Fruit fly (Drosophila melanogaster) whole organism, embryonic: ENCODE results near the gene Atx-1.

ENCODE experiments used
- Abd-B ChIP-seq: fragments of 200-800 bp; sonication (Bioruptor generic); optimal IDR thresholded peaks from 2 replicates; lab custom pipeline; 2018; ENCODE audit warnings: missing biosample characterization, mild to moderate bottlenecking, missing genetic modification characterization, moderate library complexity
- Atf6 ChIP-seq: fragments of 200-800 bp; sonication (Bioruptor generic); IDR thresholded peaks from 2 replicates; pipeline ENCODE4 v1.3.6; 2022; ENCODE audit warnings: missing biosample characterization, missing genetic modification characterization
- CG12769 ChIP-seq: fragments of 200-800 bp; sonication (Bioruptor generic); optimal IDR thresholded peaks from 2 replicates; lab custom pipeline; 2019; ENCODE audit warnings: missing biosample characterization, mild to moderate bottlenecking, missing genetic modification characterization, moderate library complexity
- CG12942 ChIP-seq: fragments of 200-800 bp; sonication (Bioruptor generic); optimal IDR thresholded peaks from 3 replicates; lab custom pipeline; 2016; ENCODE audit warnings: missing biosample characterization, missing genetic modification characterization
- CG1529 ChIP-seq: fragments of 200-800 bp; sonication (Bioruptor generic); optimal IDR thresholded peaks from 3 replicates; lab custom pipeline; 2018; ENCODE audit warnings: missing biosample characterization, missing genetic modification characterization
- CG1792 ChIP-seq: fragments of 200-800 bp; sonication (Bioruptor generic); optimal IDR thresholded peaks from 2 replicates; lab custom pipeline; 2016; ENCODE audit warnings: missing biosample characterization, missing genetic modification characterization
- CG18599 ChIP-seq: fragments of 200-800 bp; sonication (Bioruptor generic); optimal IDR thresholded peaks from 3 replicates; lab custom pipeline; 2017; ENCODE audit warnings: missing biosample characterization, missing genetic modification characterization, mild to moderate bottlenecking, moderate library complexity, missing genetic modification reagents
- CG2199 ChIP-seq: fragments of 200-800 bp; sonication (Bioruptor generic); IDR thresholded peaks from 3 replicates; pipeline ENCODE4 v1.3.6; 2022; ENCODE audit warnings: missing biosample characterization, missing genetic modification characterization
- CG2875 ChIP-seq: fragments of 200-800 bp; sonication (Bioruptor generic); optimal IDR thresholded peaks from 2 replicates; lab custom pipeline; 2017; ENCODE audit warnings: missing biosample characterization, mild to moderate bottlenecking, missing genetic modification characterization, missing genetic modification reagents
- CG6765 ChIP-seq: fragments of 200-800 bp; sonication (Bioruptor generic); optimal IDR thresholded peaks from 3 replicates; lab custom pipeline; 2017; ENCODE audit warnings: missing biosample characterization, mild to moderate bottlenecking, missing genetic modification characterization
- CG7372 ChIP-seq: fragments of 200-800 bp; sonication (Bioruptor generic); IDR thresholded peaks from 2 replicates; pipeline ENCODE4 v1.3.6; 2022; ENCODE audit warnings: missing biosample characterization, missing genetic modification characterization
- CG8089 ChIP-seq: fragments of 200-800 bp; sonication (Bioruptor generic); optimal IDR thresholded peaks from 3 replicates; lab custom pipeline; 2016; ENCODE audit warnings: missing biosample characterization, missing genetic modification characterization
- CG8924 ChIP-seq: fragments of 200-800 bp; optimal IDR thresholded peaks from 3 replicates; lab custom pipeline; 2019; ENCODE audit warnings: missing biosample characterization, mild to moderate bottlenecking, missing genetic modification characterization, moderate library complexity
- CG9609 ChIP-seq: fragments of 200-800 bp; sonication (Bioruptor generic); optimal IDR thresholded peaks from 3 replicates; lab custom pipeline; 2016; ENCODE audit warnings: missing biosample characterization, missing genetic modification characterization
- CG9817 ChIP-seq: fragments of 200-800 bp; sonication (Bioruptor generic); optimal IDR thresholded peaks from 2 replicates; lab custom pipeline; 2018; ENCODE audit warnings: missing biosample characterization, mild to moderate bottlenecking, missing genetic modification characterization, moderate library complexity
- Chrac-16 ChIP-seq: fragments of 200-800 bp; sonication (Bioruptor generic); optimal IDR thresholded peaks from 3 replicates; lab custom pipeline; 2016; ENCODE audit warnings: missing biosample characterization, missing genetic modification characterization
- CoRest ChIP-seq: fragments of 200-800 bp; sonication (Bioruptor generic); optimal IDR thresholded peaks from 3 replicates; lab custom pipeline; 2018; ENCODE audit warnings: missing biosample characterization, mild to moderate bottlenecking, missing genetic modification characterization, moderate library complexity
- CrebB ChIP-seq: fragments of 200-800 bp; sonication (Bioruptor generic); optimal IDR thresholded peaks from 3 replicates; lab custom pipeline; 2018; ENCODE audit warnings: missing biosample characterization, mild to moderate bottlenecking, missing genetic modification characterization
- D19A ChIP-seq: fragments of 200-800 bp; optimal IDR thresholded peaks from 3 replicates; lab custom pipeline; 2019; ENCODE audit warnings: missing biosample characterization, mild to moderate bottlenecking, missing genetic modification characterization, moderate library complexity
- Deaf1 ChIP-seq: fragments of 200-800 bp; optimal IDR thresholded peaks from 3 replicates; lab custom pipeline; 2019; ENCODE audit warnings: missing biosample characterization, mild to moderate bottlenecking, missing genetic modification characterization, moderate library complexity
- Dref ChIP-seq: fragments of 200-800 bp; sonication (Bioruptor generic); IDR thresholded peaks from 2 replicates; pipeline ENCODE4 v1.3.6; 2022; ENCODE audit warnings: missing biosample characterization, missing genetic modification characterization
- HmgZ ChIP-seq: fragments of 200-800 bp; sonication (Bioruptor generic); optimal IDR thresholded peaks from 2 replicates; lab custom pipeline; 2018; ENCODE audit warnings: missing biosample characterization, mild to moderate bottlenecking, missing genetic modification characterization
- Hr3 ChIP-seq: fragments of 200-800 bp; sonication (Bioruptor generic); optimal IDR thresholded peaks from 3 replicates; lab custom pipeline; 2016; ENCODE audit warnings: missing biosample characterization, missing genetic modification characterization
- Max ChIP-seq: fragments of 200-800 bp; sonication (Bioruptor generic); optimal IDR thresholded peaks from 2 replicates; lab custom pipeline; 2016; ENCODE audit warnings: missing biosample characterization, mild to moderate bottlenecking, missing genetic modification characterization
- Myb ChIP-seq: fragments of 200-800 bp; sonication (Bioruptor generic); optimal IDR thresholded peaks from 2 replicates; lab custom pipeline; 2016; ENCODE audit warnings: missing biosample characterization, missing genetic modification characterization
- NC2α ChIP-seq: fragments of 200-800 bp; sonication (Bioruptor generic); optimal IDR thresholded peaks from 2 replicates; lab custom pipeline; 2016; ENCODE audit warnings: missing biosample characterization, missing genetic modification characterization
- Oli ChIP-seq: fragments of 200-800 bp; sonication (Bioruptor generic); optimal IDR thresholded peaks from 2 replicates; lab custom pipeline; 2018; ENCODE audit warnings: missing biosample characterization, mild to moderate bottlenecking, missing genetic modification characterization, moderate library complexity
- Poxn ChIP-seq: fragments of 200-800 bp; sonication (Bioruptor generic); IDR thresholded peaks from 2 replicates; pipeline ENCODE4 v1.3.6; 2022; ENCODE audit warnings: missing biosample characterization, missing genetic modification characterization
- Trl ChIP-seq, 3 experiments: fragments of >200 bp in 2 of 3; fragments of 200-800 bp in 1 of 3; sonication (Bioruptor generic) in 1 of 3; optimal IDR thresholded peaks; 2 replicates in 1 of 3; 3 replicates in 2 of 3; lab custom pipeline; 2016 to 2017; ENCODE audit warnings: missing biosample characterization in 1 of 3, missing genetic modification characterization in 1 of 3
- bowl ChIP-seq: fragments of 200-800 bp; sonication (Bioruptor generic); IDR thresholded peaks from 2 replicates; pipeline ENCODE4 v1.3.6; 2022; ENCODE audit warnings: missing biosample characterization, missing genetic modification characterization
- br ChIP-seq: fragments of >200 bp; optimal IDR thresholded peaks from 2 replicates; lab custom pipeline; 2017
- btn ChIP-seq: fragments of 200-800 bp; sonication (Bioruptor generic); optimal IDR thresholded peaks from 2 replicates; lab custom pipeline; 2016; ENCODE audit warnings: missing biosample characterization, missing genetic modification characterization
- da ChIP-seq: fragments of 200-800 bp; sonication (Bioruptor generic); optimal IDR thresholded peaks from 2 replicates; lab custom pipeline; 2016; ENCODE audit warnings: missing biosample characterization, missing genetic modification characterization
- eve ChIP-seq, 2 experiments: fragments of >200 bp; optimal IDR thresholded peaks; 2 replicates each; lab custom pipeline; 2017; ENCODE audit warnings: missing biosample characterization in 2 of 2, missing genetic modification characterization in 2 of 2
- ewg ChIP-seq: fragments of 200-800 bp; sonication (Bioruptor generic); optimal IDR thresholded peaks from 3 replicates; lab custom pipeline; 2017; ENCODE audit warnings: mild to moderate bottlenecking, missing biosample characterization, missing genetic modification reagents, missing genetic modification characterization
- exex ChIP-seq: fragments of 200-800 bp; sonication (Bioruptor generic); optimal IDR thresholded peaks from 4 replicates; lab custom pipeline; 2018; ENCODE audit warnings: missing biosample characterization, mild to moderate bottlenecking, missing genetic modification characterization, moderate library complexity
- gsb-n ChIP-seq: fragments of 200-800 bp; sonication (Bioruptor generic); optimal IDR thresholded peaks from 3 replicates; lab custom pipeline; 2018; ENCODE audit warnings: missing biosample characterization, mild to moderate bottlenecking, missing genetic modification characterization
- kah ChIP-seq: fragments of 200-800 bp; sonication (Bioruptor generic); optimal IDR thresholded peaks from 2 replicates; lab custom pipeline; 2018; ENCODE audit warnings: missing biosample characterization, mild to moderate bottlenecking, missing genetic modification characterization
- lilli ChIP-seq: fragments of 200-800 bp; sonication (Bioruptor generic); optimal IDR thresholded peaks from 3 replicates; lab custom pipeline; 2016; ENCODE audit warnings: missing biosample characterization, missing genetic modification characterization
- luna ChIP-seq: fragments of 200-800 bp; sonication (Bioruptor generic); optimal IDR thresholded peaks from 2 replicates; lab custom pipeline; 2016; ENCODE audit warnings: missing biosample characterization, missing genetic modification characterization
- mirr ChIP-seq: fragments of 200-800 bp; sonication (Bioruptor generic); optimal IDR thresholded peaks from 3 replicates; lab custom pipeline; 2018; ENCODE audit warnings: missing biosample characterization, mild to moderate bottlenecking, missing genetic modification characterization
- pita ChIP-seq: fragments of 200-800 bp; sonication (Bioruptor generic); optimal IDR thresholded peaks from 2 replicates; lab custom pipeline; 2017; ENCODE audit warnings: missing biosample characterization, mild to moderate bottlenecking, missing genetic modification characterization
- prd ChIP-seq, 3 experiments: fragments of >200 bp in 2 of 3; fragments of 200-800 bp in 1 of 3; sonication (Bioruptor generic) in 1 of 3; optimal IDR thresholded peaks in 2 of 3; IDR thresholded peaks in 1 of 3; 2 replicates in 2 of 3; 3 replicates in 1 of 3; pipeline versions ENCODE4 v1.3.6 to Lab custom; 2017 to 2022; ENCODE audit warnings: missing biosample characterization in 1 of 3, missing genetic modification characterization in 1 of 3
- run ChIP-seq: fragments of 200-800 bp; sonication (Bioruptor generic); optimal IDR thresholded peaks from 3 replicates; lab custom pipeline; 2018; ENCODE audit warnings: missing biosample characterization, mild to moderate bottlenecking, missing genetic modification characterization
- sens ChIP-seq: fragments of 200-800 bp; sonication (Bioruptor generic); peaks from one replicate; lab custom pipeline; 2016; ENCODE audit warnings: missing biosample characterization, missing genetic modification characterization
- shn ChIP-seq: fragments of 200-800 bp; sonication (Bioruptor generic); optimal IDR thresholded peaks from 3 replicates; lab custom pipeline; 2016; ENCODE audit warnings: missing biosample characterization, missing genetic modification characterization
- sima ChIP-seq: fragments of 200-800 bp; sonication (Bioruptor generic); optimal IDR thresholded peaks from 2 replicates; lab custom pipeline; 2016; ENCODE audit warnings: missing biosample characterization, missing genetic modification characterization
- so ChIP-seq: fragments of 200-800 bp; sonication (Bioruptor generic); IDR thresholded peaks from 3 replicates; pipeline ENCODE4 v1.3.6; 2022; ENCODE audit warnings: missing biosample characterization, missing genetic modification characterization
- trem ChIP-seq: fragments of 200-800 bp; optimal IDR thresholded peaks from 3 replicates; lab custom pipeline; 2019; ENCODE audit warnings: missing biosample characterization, mild to moderate bottlenecking, missing genetic modification characterization, moderate library complexity
- ttk ChIP-seq: fragments of 200-800 bp; sonication (Bioruptor generic); IDR thresholded peaks from 2 replicates; pipeline ENCODE4 v2.1.2; 2022; ENCODE audit warnings: missing biosample characterization, missing genetic modification characterization

The Atx-1 gene

dm6 chrX:6863289-6863938 lies 40.4 kb downstream of the Atx-1 start, which contains the start of gene CG43736:
CG43736 (plus strand) TSS chrX:6863888.
- TF ChIP-seq CG12769, result peak; percentile 97
- peak; percentile 91 for TF ChIP-seq CG12942
- TF ChIP-seq CG2199 (GFP tag; lab: Robert Waterston, UW), result no peak
- peak; percentile 94 for TF ChIP-seq trem (tag; lab: Kevin White, UChicago)
- TF ChIP-seq D19A (tag; lab: Kevin White, UChicago), result peak; percentile 96
- peak; percentile 94 for TF ChIP-seq CG6765 (GFP tag; lab: Kevin White, UChicago)
- TF ChIP-seq Abd-B, result peak; percentile 96
- TF ChIP-seq prd (optimal IDR thresholded peaks at IDR 0.05; lab: Kevin White, UChicago), result no peak
- TF ChIP-seq prd (GFP tag; IDR thresholded peaks at IDR 0.05; lab: Robert Waterston, UW), result peak; percentile 88
- peak; percentile 92 for TF ChIP-seq CrebB
- peak; percentile 90 for TF ChIP-seq CG8089 (GFP tag; lab: Kevin White, UChicago)
- TF ChIP-seq NC2α (GFP tag; lab: Kevin White, UChicago), result peak; percentile 78
- TF ChIP-seq kah (GFP tag; lab: Kevin White, UChicago), result peak; percentile 93
- TF ChIP-seq Deaf1 (tag; lab: Kevin White, UChicago), result no peak
- TF ChIP-seq Dref (GFP tag; lab: Robert Waterston, UW), result no peak
- TF ChIP-seq br, result no peak
- TF ChIP-seq CG1529 (GFP tag; lab: Kevin White, UChicago), result peak; percentile 96
- peak; percentile 92 for TF ChIP-seq lilli (GFP tag; lab: Kevin White, UChicago)
- peak; percentile 86 for TF ChIP-seq CG1792 (GFP tag; lab: Kevin White, UChicago)
- peak; percentile 20 for TF ChIP-seq da (GFP tag; lab: Kevin White, UChicago)
- peak; percentile 95 for TF ChIP-seq HmgZ
- peak; percentile 92 for TF ChIP-seq CG9609 (GFP tag; lab: Kevin White, UChicago)
- peak; percentile 93 for TF ChIP-seq run (tag; lab: Kevin White, UChicago)
- peak; percentile 86 for TF ChIP-seq CG7372 (GFP tag; lab: Robert Waterston, UW)
- peak; percentile 79 for TF ChIP-seq exex (tag; lab: Kevin White, UChicago)
- TF ChIP-seq CoRest (tag; lab: Kevin White, UChicago), result peak; percentile 99
- TF ChIP-seq luna (GFP tag; lab: Kevin White, UChicago), result peak; percentile 83
- TF ChIP-seq pita, result no peak
- peak; percentile 82 for TF ChIP-seq mirr (GFP tag; lab: Kevin White, UChicago)
- peak; percentile 45 for TF ChIP-seq sima (GFP tag; lab: Kevin White, UChicago)
- TF ChIP-seq ewg (GFP tag; lab: Kevin White, UChicago), result peak; percentile 89
- peak; percentile 78 for TF ChIP-seq Myb (GFP tag; lab: Kevin White, UChicago)
- peak; percentile 89 for TF ChIP-seq gsb-n
- TF ChIP-seq Chrac-16 (GFP tag; lab: Kevin White, UChicago), result peak; percentile 91
- TF ChIP-seq Atf6 (GFP tag; lab: Robert Waterston, UW), result peak; percentile 91
- peak; percentile 97 for TF ChIP-seq Oli (tag; lab: Kevin White, UChicago)
- peak; percentile 94 for TF ChIP-seq Hr3 (GFP tag; lab: Kevin White, UChicago)
- peak; percentile 75 for TF ChIP-seq Poxn (GFP tag; lab: Robert Waterston, UW)
- no peak for TF ChIP-seq bowl (GFP tag; lab: Robert Waterston, UW)
- TF ChIP-seq Max (GFP tag; lab: Kevin White, UChicago), result peak; percentile 92
- peak; percentile 96 for TF ChIP-seq CG9817 (tag; lab: Kevin White, UChicago)
- TF ChIP-seq CG18599, result peak; percentile 98
- TF ChIP-seq Trl (optimal IDR thresholded peaks at IDR 0.05; lab: Kevin White, UChicago), result no peak
- TF ChIP-seq Trl (GFP tag; optimal IDR thresholded peaks at IDR 0.05; lab: Kevin White, UChicago), result peak; percentile 92
- peak; percentile 79 for TF ChIP-seq btn (GFP tag; lab: Kevin White, UChicago)
- TF ChIP-seq eve (GFP tag; optimal IDR thresholded peaks at IDR 0.05; lab: Kevin White, UChicago), result peak in 1 of 2 experiments; percentile 98
- peak; percentile 91 for TF ChIP-seq CG2875 (GFP tag; lab: Kevin White, UChicago)
- peak; percentile 93 for TF ChIP-seq shn
- TF ChIP-seq CG8924 (tag; lab: Kevin White, UChicago), result peak; percentile 98
- peak; percentile 99 for TF ChIP-seq sens (GFP tag; lab: Kevin White, UChicago)
- peak; percentile 79 for TF ChIP-seq ttk (GFP tag; lab: Robert Waterston, UW)
- TF ChIP-seq so, result peak; percentile 84
